Fruit fly (Drosophila melanogaster): ENCODE results near the gene Lsp1beta.

The Lsp1beta gene

dm6 chr2L:856690-857488 is 41.4 kb upstream of the Lsp1beta start (continued):
- peak; percentile 63 for TF ChIP-seq zen (tag; optimal IDR thresholded peaks at IDR 0.05)
- peak; percentile 53 for TF ChIP-seq CG6654 (GFP tag; optimal IDR thresholded peaks at IDR 0.05)
- TF ChIP-seq prd (optimal IDR thresholded peaks at IDR 0.05), result no peak
- TF ChIP-seq prd (GFP tag; IDR thresholded peaks at IDR 0.05), result peak; percentile 89
- TF ChIP-seq Scr (GFP tag; IDR thresholded peaks at IDR 0.05; ENCODE audit: partially characterized antibody), result no peak
- TF ChIP-seq D19A (tag; optimal IDR thresholded peaks at IDR 0.05), result peak; percentile 68
- TF ChIP-seq CG30403 (GFP tag; optimal IDR thresholded peaks at IDR 0.05), result peak; percentile 72
- peak; percentile 47 for TF ChIP-seq CG12942 (GFP tag; optimal IDR thresholded peaks at IDR 0.05)
- no peak for TF ChIP-seq hbn (GFP tag; IDR thresholded peaks at IDR 0.05; ENCODE audit: partially characterized antibody)
- TF ChIP-seq psq (GFP tag; optimal IDR thresholded peaks at IDR 0.05), result no peak
- TF ChIP-seq CG11093 (GFP tag; IDR thresholded peaks at IDR 0.05), result peak; percentile 83; the same call in 2 of the 3 replicates
- TF ChIP-seq vvl (GFP tag; IDR thresholded peaks at IDR 0.05), result peak; percentile 93
- peak; percentile 83 for TF ChIP-seq CG1529 (GFP tag; optimal IDR thresholded peaks at IDR 0.05)
- peak; percentile 41 for TF ChIP-seq Atf-2 (GFP tag; optimal IDR thresholded peaks at IDR 0.05)
- peak; percentile 48 for TF ChIP-seq CG8281 (tag; optimal IDR thresholded peaks at IDR 0.05)
- peak; percentile 80 for TF ChIP-seq Asciz (GFP tag; optimal IDR thresholded peaks at IDR 0.05)
- no peak for TF ChIP-seq CG10431 (GFP tag; optimal IDR thresholded peaks at IDR 0.05)
- TF ChIP-seq Bdp1 (GFP tag; optimal IDR thresholded peaks at IDR 0.05), result peak; percentile 50
- TF ChIP-seq CG6175 (GFP tag; IDR thresholded peaks at IDR 0.05), result no peak
- TF ChIP-seq ara (GFP tag; IDR thresholded peaks at IDR 0.05), result peak; percentile 93
- TF ChIP-seq CG15011 (GFP tag; optimal IDR thresholded peaks at IDR 0.05), result peak; percentile 60
- TF ChIP-seq h (optimal IDR thresholded peaks at IDR 0.05), result no peak
- TF ChIP-seq CG30020 (tag; optimal IDR thresholded peaks at IDR 0.05), result peak; percentile 9
- TF ChIP-seq stc (GFP tag; IDR thresholded peaks at IDR 0.05), result peak; percentile 89
- no peak for TF ChIP-seq zen2 (GFP tag; IDR thresholded peaks at IDR 0.05; ENCODE audit: partially characterized antibody)
- TF ChIP-seq maf-S (GFP tag; optimal IDR thresholded peaks at IDR 0.05), result peak; percentile 21
- TF ChIP-seq CG2202 (tag; optimal IDR thresholded peaks at IDR 0.05), result peak; percentile 15
- TF ChIP-seq CG11247 (GFP tag; IDR thresholded peaks at IDR 0.05), result peak; percentile 50; the same call in 1 of the 2 replicates
- TF ChIP-seq al (GFP tag; IDR thresholded peaks at IDR 0.05), result 0 out of 2 replicates have a peak, but pooled peaks have one; percentile 37
- TF ChIP-seq CG9876 (GFP tag; optimal IDR thresholded peaks at IDR 0.05), result peak; percentile 24
- peak; percentile 90 for TF ChIP-seq CG10366 (GFP tag; IDR thresholded peaks at IDR 0.05)
- TF ChIP-seq sens (GFP tag), result peak; percentile 89
- TF ChIP-seq tap (tag; optimal IDR thresholded peaks at IDR 0.05), result peak; percentile 71
- TF ChIP-seq CG15479 (GFP tag; optimal IDR thresholded peaks at IDR 0.05), result no peak
- peak; percentile 27; the same call in 1 of the 2 replicates for TF ChIP-seq rib (GFP tag; IDR thresholded peaks at IDR 0.05)
- peak; percentile 23; the same call in 1 of the 2 replicates for TF ChIP-seq GATAe (GFP tag; conservative IDR thresholded peaks at IDR 0.05)
- TF ChIP-seq CG11695 (GFP tag; IDR thresholded peaks at IDR 0.05), result peak; percentile 86
- TF ChIP-seq kni (GFP tag; optimal IDR thresholded peaks at IDR 0.05), result peak; percentile 22
- TF ChIP-seq CG18619 (GFP tag; optimal IDR thresholded peaks at IDR 0.05), result peak; percentile 68
- TF ChIP-seq CG11398 (GFP tag; optimal IDR thresholded peaks at IDR 0.05), result peak; percentile 49
- TF ChIP-seq Taf1 (GFP tag; IDR thresholded peaks at IDR 0.05), result peak; percentile 53; the same call in 1 of the 2 replicates
- TF ChIP-seq Abd-B (GFP tag; optimal IDR thresholded peaks at IDR 0.05), result peak; percentile 68
- TF ChIP-seq fd3F (GFP tag; optimal IDR thresholded peaks at IDR 0.05), result peak; percentile 11
- TF ChIP-seq gcm (GFP tag; optimal IDR thresholded peaks at IDR 0.05), result peak; percentile 78
- TF ChIP-seq Rx (GFP tag; IDR thresholded peaks at IDR 0.05), result peak; percentile 77
- no peak for TF ChIP-seq fru (optimal IDR thresholded peaks at IDR 0.05)
- TF ChIP-seq lola (GFP tag; optimal IDR thresholded peaks at IDR 0.05), result peak in 1 of 3 experiments; percentile 75
- TF ChIP-seq slou (GFP tag; optimal IDR thresholded peaks at IDR 0.05), result no peak
- TF ChIP-seq pb (GFP tag; optimal IDR thresholded peaks at IDR 0.05), result peak; percentile 55
- TF ChIP-seq kah (GFP tag; optimal IDR thresholded peaks at IDR 0.05), result peak; percentile 48

All from whole organism, embryonic.